Worm (Caenorhabditis elegans) whole organism, early embryonic: ENCODE measurements around the gene F52E1.5.
A peak's percentile ranks its signal among the peaks of the same experiment; 100 is the strongest.

Experiments
- B0310.2 ChIP-seq: sonication (generic microtip); optimal IDR thresholded peaks from 2 replicates; lab custom pipeline; 2016; ENCODE audit warnings: mild to moderate bottlenecking, missing genetic modification characterization, missing compliant biosample characterization
- F13C5.2 ChIP-seq: sonication (generic microtip); optimal IDR thresholded peaks from 2 replicates; lab custom pipeline; 2017; ENCODE audit warnings: mild to moderate bottlenecking, missing genetic modification characterization, inconsistent platforms, missing compliant biosample characterization
- aly-1 ChIP-seq: sonication (generic microtip); optimal IDR thresholded peaks from 2 replicates; lab custom pipeline; 2016; ENCODE audit warnings: missing genetic modification characterization, missing compliant biosample characterization
- ama-1 ChIP-seq: fragments of 150-350 bp; optimal IDR thresholded peaks from 2 replicates; lab custom pipeline; 2014
- ceh-13 ChIP-seq: fragments of 200-800 bp; sonication (Bioruptor generic); optimal IDR thresholded peaks from 2 replicates; lab custom pipeline; 2018; ENCODE audit warnings: mild to moderate bottlenecking, missing genetic modification characterization, missing compliant biosample characterization
- ceh-36 ChIP-seq: sonication (generic microtip); optimal IDR thresholded peaks from 2 replicates; lab custom pipeline; 2016; ENCODE audit warnings: missing genetic modification characterization, inconsistent platforms, missing compliant biosample characterization
- ets-7 ChIP-seq: sonication (generic microtip); optimal IDR thresholded peaks from 2 replicates; lab custom pipeline; 2016; ENCODE audit warnings: missing genotype, missing genetic modification characterization, missing compliant biosample characterization
- flt-1 ChIP-seq: fragments of 200-800 bp; sonication (Bioruptor generic); IDR thresholded peaks from 2 replicates; pipeline ENCODE4 v1.3.6; 2022; ENCODE audit warnings: missing genetic modification characterization, missing compliant biosample characterization
- hmbx-1 ChIP-seq: sonication (generic microtip); optimal IDR thresholded peaks from 2 replicates; lab custom pipeline; 2016; ENCODE audit warnings: mild to moderate bottlenecking, missing genetic modification characterization, missing compliant biosample characterization
- hmg-4 ChIP-seq: fragments of 200-800 bp; sonication (Bioruptor generic); optimal IDR thresholded peaks from 2 replicates; lab custom pipeline; 2018; ENCODE audit warnings: mild to moderate bottlenecking, missing genetic modification characterization, missing compliant biosample characterization
- hnd-1 ChIP-seq: sonication (generic microtip); optimal IDR thresholded peaks from 2 replicates; lab custom pipeline; 2016; ENCODE audit warnings: missing genetic modification characterization, missing compliant biosample characterization
- pes-1 ChIP-seq: fragments of 200-800 bp; sonication (Bioruptor generic); IDR thresholded peaks from 2 replicates; pipeline ENCODE4 v1.3.6; 2022; ENCODE audit warnings: missing genetic modification reagents, missing genetic modification characterization, missing compliant biosample characterization
- scrt-1 ChIP-seq: fragments of 200-800 bp; sonication (Bioruptor generic); IDR thresholded peaks from 2 replicates; pipeline ENCODE4 v1.3.6; 2022; ENCODE audit warnings: missing genetic modification characterization, missing compliant biosample characterization
- sea-1 ChIP-seq: fragments of 200-800 bp; sonication (Bioruptor generic); conservative IDR thresholded peaks from 2 replicates; pipeline ENCODE4 v1.3.6; 2022; ENCODE audit warnings: missing genetic modification characterization, missing compliant biosample characterization
- tbx-11 ChIP-seq: fragments of 200-800 bp; sonication (Bioruptor generic); IDR thresholded peaks from 2 replicates; pipeline ENCODE4 v1.3.6; 2022; ENCODE audit warnings: missing genetic modification characterization, missing compliant biosample characterization
- tbx-37 ChIP-seq: fragments of 200-800 bp; sonication (Bioruptor generic); conservative IDR thresholded peaks from 2 replicates; pipeline ENCODE4 v1.3.6; 2022; ENCODE audit warnings: missing genetic modification reagents, missing genetic modification characterization, missing compliant biosample characterization
- tra-4 ChIP-seq: sonication (generic microtip); optimal IDR thresholded peaks from 2 replicates; lab custom pipeline; 2017; ENCODE audit warnings: missing genetic modification characterization, missing compliant biosample characterization

The F52E1.5 gene

ce11 chrV:8415113-8415530, 35.8 kb downstream of the F52E1.5 start:
- TF ChIP-seq hnd-1 (no peak), pes-1 (no peak), ceh-13 (no peak), B0310.2 (tag; lab: Kevin White, UChicago) (no peak), ceh-36 (no peak), tra-4 (tag; lab: Kevin White, UChicago) (no peak), tbx-37 (GFP tag; lab: Robert Waterston, UW) (no peak), aly-1 (tag; lab: Kevin White, UChicago) (no peak), hmbx-1 (no peak), F13C5.2 (tag; lab: Kevin White, UChicago) (no peak), ets-7 (tag; lab: Kevin White, UChicago) (no peak), hmg-4 (no peak), sea-1 (GFP tag; lab: Robert Waterston, UW) (no peak)

- TF ChIP-seq flt-1 (GFP tag; lab: Robert Waterston, UW) (no peak), scrt-1 (GFP tag; lab: Robert Waterston, UW) (no peak), tbx-37 (GFP tag; lab: Robert Waterston, UW) (no peak), tra-4 (tag; lab: Kevin White, UChicago) (no peak), F13C5.2 (tag; lab: Kevin White, UChicago) (no peak), ceh-13 (no peak), pes-1 (no peak), B0310.2 (tag; lab: Kevin White, UChicago) (no peak), tbx-11 (GFP tag; lab: Robert Waterston, UW) (no peak), hmg-4 (no peak), ama-1 (lab: Kevin White, UChicago) (no peak), sea-1 (GFP tag; lab: Robert Waterston, UW) (no peak), ets-7 (tag; lab: Kevin White, UChicago) (no peak), ceh-36 (no peak), hmbx-1 (no peak), hnd-1 (no peak), aly-1 (tag; lab: Kevin White, UChicago) (no peak)
Observed at ce11 chrV:8417271-8417670, 38.0 kb downstream of the F52E1.5 start.

- no peak for TF ChIP-seq ama-1 (lab: Kevin White, UChicago)
- TF ChIP-seq tbx-11 (GFP tag; lab: Robert Waterston, UW) = no peak
- no peak for TF ChIP-seq pes-1
- no peak for TF ChIP-seq hnd-1
- TF ChIP-seq aly-1 (tag; lab: Kevin White, UChicago) = no peak
- TF ChIP-seq ceh-36 = no peak
- no peak for TF ChIP-seq hmg-4
- TF ChIP-seq tbx-37 (GFP tag; lab: Robert Waterston, UW) = no peak
Observed at ce11 chrV:8424840-8425814, 45.8 kb downstream of the F52E1.5 start.

ce11 chrV:8426210-8426609, 46.9 kb downstream of the F52E1.5 start:
- TF ChIP-seq scrt-1 (GFP tag; lab: Robert Waterston, UW) = no peak
- no peak for TF ChIP-seq tra-4 (tag; lab: Kevin White, UChicago)
- no peak for TF ChIP-seq ets-7 (tag; lab: Kevin White, UChicago)
- no peak for TF ChIP-seq tbx-11 (GFP tag; lab: Robert Waterston, UW)

ce11 chrV:8426741-8427457, 47.6 kb downstream of the F52E1.5 start:
- TF ChIP-seq tbx-11 (GFP tag; lab: Robert Waterston, UW) (no peak), ama-1 (lab: Kevin White, UChicago) (no peak), aly-1 (tag; lab: Kevin White, UChicago) (no peak), scrt-1 (GFP tag; lab: Robert Waterston, UW) (no peak), flt-1 (GFP tag; lab: Robert Waterston, UW) (no peak), ceh-13 (no peak), hmg-4 (no peak), B0310.2 (tag; lab: Kevin White, UChicago) (no peak), ets-7 (tag; lab: Kevin White, UChicago) (no peak), tbx-37 (GFP tag; lab: Robert Waterston, UW) (no peak), hnd-1 (no peak)

- TF ChIP-seq flt-1 (GFP tag; lab: Robert Waterston, UW) (no peak), B0310.2 (tag; lab: Kevin White, UChicago) (no peak), pes-1 (no peak), F13C5.2 (tag; lab: Kevin White, UChicago) (no peak), hmg-4 (no peak), ets-7 (tag; lab: Kevin White, UChicago) (no peak), sea-1 (GFP tag; lab: Robert Waterston, UW) (no peak), tra-4 (tag; lab: Kevin White, UChicago) (no peak)
Observed at ce11 chrV:8428585-8429414, 49.5 kb downstream of the F52E1.5 start.

ce11 chrV:8431295-8431694, 52.0 kb downstream of the F52E1.5 start:
- TF ChIP-seq sea-1 (GFP tag; lab: Robert Waterston, UW) (peak; percentile 80), tbx-37 (GFP tag; lab: Robert Waterston, UW) (peak; percentile 60), scrt-1 (GFP tag; lab: Robert Waterston, UW) (peak; percentile 84), flt-1 (GFP tag; lab: Robert Waterston, UW) (peak; percentile 80), pes-1 (peak; percentile 86), tbx-11 (GFP tag; lab: Robert Waterston, UW) (peak; percentile 75)
